Worm (Caenorhabditis elegans): ENCODE measurements around the gene str-182.

Gene str-182

DNA sequence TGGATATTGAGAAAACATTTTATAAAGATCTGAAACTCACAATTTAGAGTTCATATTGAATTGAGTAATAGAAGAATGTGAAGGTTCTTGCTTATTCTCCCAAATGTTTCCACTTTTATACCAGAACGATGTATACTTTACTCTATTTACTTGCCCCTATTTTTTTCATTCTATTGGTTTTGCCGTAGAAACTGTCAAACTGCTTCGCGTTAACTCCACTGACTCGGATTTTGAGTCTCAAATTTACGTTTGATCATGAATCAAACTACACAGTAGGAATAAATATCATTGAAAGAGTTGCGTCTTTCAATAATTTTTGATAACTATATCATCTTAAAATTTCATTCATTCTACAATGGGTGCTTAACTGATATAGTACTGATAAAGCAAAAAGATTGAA is 6.6 kb upstream of the str-182 start, which contains the start of gene fipr-8:
Gene fipr-8 (minus strand): TSS at position 101 of the 400 bp plus-strand sequence.
- TF ChIP-seq dve-1 (tag; optimal IDR thresholded peaks at IDR 0.05) (no peak), T23F11.4 (GFP tag; optimal IDR thresholded peaks at IDR 0.05) (no peak), unc-42 (tag; optimal IDR thresholded peaks at IDR 0.05) (no peak), F13H6.1 (tag; optimal IDR thresholded peaks at IDR 0.05) (no peak), rnt-1 (tag; optimal IDR thresholded peaks at IDR 0.05) (no peak), unc-3 (GFP tag; conservative IDR thresholded peaks at IDR 0.05) (no peak), unc-3 (tag; optimal IDR thresholded peaks at IDR 0.05) (no peak), hlh-30 (tag; optimal IDR thresholded peaks at IDR 0.05; ENCODE audit: insufficient read depth) (no peak), K09A11.1 (tag; optimal IDR thresholded peaks at IDR 0.05; ENCODE audit: insufficient read depth) (no peak), pha-4 (tag; optimal IDR thresholded peaks at IDR 0.05) (no peak), mec-3 (tag; optimal IDR thresholded peaks at IDR 0.05; ENCODE audit: borderline replicate concordance) (no peak), elt-2 (tag; optimal IDR thresholded peaks at IDR 0.05) (no peak), ceh-6 (GFP tag; optimal IDR thresholded peaks at IDR 0.05) (no peak)

ce11 chrV:10238665-10239064 is 5.4 kb upstream of the str-182 start, which contains the start of gene fubl-1:
fubl-1 (minus strand) TSS chrV:10238866.
- TF ChIP-seq F13H6.1 (tag; optimal IDR thresholded peaks at IDR 0.05) = no peak
- TF ChIP-seq ceh-45 (GFP tag; IDR thresholded peaks at IDR 0.05) = no peak
- TF ChIP-seq tbx-2 (tag; optimal IDR thresholded peaks at IDR 0.05) = peak; percentile 26
- no peak for TF ChIP-seq sox-2 (GFP tag; IDR thresholded peaks at IDR 0.05)
- no peak for TF ChIP-seq K09A11.1 (tag; optimal IDR thresholded peaks at IDR 0.05; ENCODE audit: insufficient read depth)
- no peak for TF ChIP-seq K02D7.2 (tag; optimal IDR thresholded peaks at IDR 0.05)
- no peak for TF ChIP-seq ceh-22 (tag; optimal IDR thresholded peaks at IDR 0.05)
- TF ChIP-seq elt-2 (tag; optimal IDR thresholded peaks at IDR 0.05) = no peak
- no peak for TF ChIP-seq mec-3 (tag; optimal IDR thresholded peaks at IDR 0.05; ENCODE audit: borderline replicate concordance)
- TF ChIP-seq unc-42 (tag; optimal IDR thresholded peaks at IDR 0.05) = no peak
- TF ChIP-seq ceh-30 (tag; optimal IDR thresholded peaks at IDR 0.05) = no peak
- TF ChIP-seq npax-4 (tag; optimal IDR thresholded peaks at IDR 0.05) = no peak
- no peak for TF ChIP-seq ceh-6 (GFP tag; optimal IDR thresholded peaks at IDR 0.05)
- peak; percentile 30 for TF ChIP-seq unc-55 (GFP tag; optimal IDR thresholded peaks at IDR 0.05)
- TF ChIP-seq syd-9 (tag; optimal IDR thresholded peaks at IDR 0.05) = no peak
- no peak for TF ChIP-seq ztf-16 (tag; optimal IDR thresholded peaks at IDR 0.05)
- TF ChIP-seq pat-9 (tag; optimal IDR thresholded peaks at IDR 0.05) = no peak
- TF ChIP-seq fax-1 (tag; optimal IDR thresholded peaks at IDR 0.05) = no peak
- no peak for TF ChIP-seq pha-4 (tag; optimal IDR thresholded peaks at IDR 0.05)
- TF ChIP-seq eyg-1 (tag; optimal IDR thresholded peaks at IDR 0.05) = no peak
- peak; percentile 59 for TF ChIP-seq ceh-31 (tag; optimal IDR thresholded peaks at IDR 0.05)
- no peak for TF ChIP-seq hlh-13 (GFP tag; optimal IDR thresholded peaks at IDR 0.05)
- TF ChIP-seq hlh-6 (tag; optimal IDR thresholded peaks at IDR 0.05) = no peak
- no peak for TF ChIP-seq dmd-4 (tag; optimal IDR thresholded peaks at IDR 0.05; ENCODE audit: borderline replicate concordance)

ce11 chrV:10237959-10238444 is 4.8 kb upstream of the str-182 start:
- no peak for TF ChIP-seq pag-3 (tag; optimal IDR thresholded peaks at IDR 0.05; ENCODE audit: borderline replicate concordance)
- no peak for TF ChIP-seq sox-2 (GFP tag; IDR thresholded peaks at IDR 0.05)
- TF ChIP-seq ceh-45 (GFP tag; IDR thresholded peaks at IDR 0.05) = no peak
- no peak for TF ChIP-seq dmd-4 (tag; optimal IDR thresholded peaks at IDR 0.05; ENCODE audit: borderline replicate concordance)
- no peak for TF ChIP-seq eyg-1 (tag; optimal IDR thresholded peaks at IDR 0.05)
- no peak for TF ChIP-seq fkh-6 (tag; optimal IDR thresholded peaks at IDR 0.05)
- TF ChIP-seq elt-2 (tag; optimal IDR thresholded peaks at IDR 0.05) = no peak

DNA sequence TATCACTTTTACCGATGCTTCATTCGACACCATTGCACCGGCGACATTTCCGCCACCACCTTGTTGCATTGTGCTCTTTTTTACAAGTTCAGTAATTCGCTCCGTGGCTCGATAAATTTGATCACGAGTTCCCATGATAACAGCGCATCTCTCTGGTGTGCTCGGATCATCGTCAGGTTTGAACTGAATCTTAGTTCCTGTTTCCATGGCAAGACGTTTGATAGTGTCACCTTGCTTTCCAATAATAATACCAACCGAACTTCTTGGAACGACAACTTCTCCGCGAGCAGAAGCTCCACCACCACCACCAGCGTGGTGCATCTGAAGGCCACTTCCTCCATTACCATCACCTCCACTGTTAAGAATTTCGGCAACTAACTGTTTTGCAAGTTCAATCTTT is 3.9 kb upstream of the str-182 start:
- TF ChIP-seq unc-42 (tag; optimal IDR thresholded peaks at IDR 0.05) (no peak), C38D4.7 (GFP tag; optimal IDR thresholded peaks at IDR 0.05) (no peak), nhr-232 (tag; optimal IDR thresholded peaks at IDR 0.05) (no peak), ets-4 (tag; optimal IDR thresholded peaks at IDR 0.05) (no peak), nfya-1 (tag; optimal IDR thresholded peaks at IDR 0.05) (no peak)

All from whole organism, late embryonic.